Worm (Caenorhabditis elegans): ENCODE results near the gene Y54G2A.44.

The Y54G2A.44 gene

DNA sequence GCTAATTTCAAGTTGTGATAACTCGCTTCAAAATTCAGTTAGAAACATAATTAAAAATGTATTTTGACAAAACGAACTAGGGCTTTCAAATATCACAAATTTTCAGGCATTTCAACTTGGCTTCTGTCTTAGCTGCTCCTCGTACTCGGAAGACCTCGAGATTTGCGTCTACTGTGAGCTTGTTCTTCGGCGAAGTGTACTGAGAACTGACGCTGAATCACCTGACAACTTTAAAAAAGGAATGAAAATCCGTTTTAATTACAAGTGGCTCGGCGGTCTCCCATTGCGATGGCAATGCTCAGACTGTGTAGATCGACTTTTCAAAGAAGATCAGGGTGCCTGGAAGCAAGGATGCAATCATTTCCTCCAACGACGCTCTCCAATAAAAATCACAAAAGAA is 48.9 kb downstream of the Y54G2A.44 start, which contains the start of gene clec-85:
Gene clec-85, plus strand, starts transcription at position 301 of the 400 bp plus-strand sequence.
- TF ChIP-seq ceh-16 (tag; optimal IDR thresholded peaks at IDR 0.05) (no peak), lin-39 (tag; optimal IDR thresholded peaks at IDR 0.05) (no peak), nhr-237 (tag; optimal IDR thresholded peaks at IDR 0.05) (no peak), pha-4 (tag; optimal IDR thresholded peaks at IDR 0.05) (no peak), elt-1 (tag; optimal IDR thresholded peaks at IDR 0.05) (no peak), aly-2 (tag; optimal IDR thresholded peaks at IDR 0.05) (no peak), lsy-12 (tag; optimal IDR thresholded peaks at IDR 0.05) (no peak), sea-2 (GFP tag; optimal IDR thresholded peaks at IDR 0.05) (no peak)

DNA sequence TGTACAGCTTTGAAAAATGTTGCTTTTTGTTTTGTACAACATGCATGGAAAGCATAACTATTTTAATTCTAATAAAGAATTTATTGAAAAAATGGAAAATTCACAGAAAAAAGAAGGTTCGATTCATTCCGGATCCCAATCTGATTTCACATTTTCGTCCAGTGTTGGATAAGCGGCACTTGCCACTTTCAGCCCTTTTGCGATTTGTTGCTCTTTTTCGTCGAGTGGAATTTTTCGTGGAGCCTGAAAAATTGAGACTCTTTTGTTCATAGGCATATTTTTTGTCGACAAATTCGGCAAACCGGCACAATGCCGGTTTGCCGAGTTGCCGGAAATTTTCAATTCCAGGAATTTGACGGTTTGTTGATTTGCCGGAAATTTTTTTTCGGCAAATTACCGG is 50.0 kb downstream of the Y54G2A.44 start:
- TF ChIP-seq fkh-2 (tag; optimal IDR thresholded peaks at IDR 0.05): no peak
- no peak for TF ChIP-seq ZK546.5 (tag; optimal IDR thresholded peaks at IDR 0.05)
- TF ChIP-seq skn-1 (tag; optimal IDR thresholded peaks at IDR 0.05): no peak
- no peak for TF ChIP-seq eor-1 (tag; optimal IDR thresholded peaks at IDR 0.05)
- TF ChIP-seq nhr-28 (tag; optimal IDR thresholded peaks at IDR 0.05): no peak
- TF ChIP-seq lin-39 (tag; optimal IDR thresholded peaks at IDR 0.05): no peak
- no peak for TF ChIP-seq nhr-43 (tag; optimal IDR thresholded peaks at IDR 0.05; ENCODE audit: poor library complexity, severe bottlenecking)
- no peak for TF ChIP-seq elt-3 (tag; optimal IDR thresholded peaks at IDR 0.05)
- no peak for TF ChIP-seq fos-1 (tag; optimal IDR thresholded peaks at IDR 0.05)
- no peak for TF ChIP-seq nhr-77 (tag; optimal IDR thresholded peaks at IDR 0.05)
- no peak for TF ChIP-seq snpc-4 (tag; optimal IDR thresholded peaks at IDR 0.05)

All from whole organism, L3 larva.